Fruit fly (Drosophila melanogaster) whole organism, embryonic: ENCODE measurements around the gene serp.

Experiments
- CG10147 ChIP-seq: fragments of 200-800 bp; sonication (Bioruptor generic); optimal IDR thresholded peaks from 2 replicates; lab custom pipeline; 2019; ENCODE audit warnings: missing biosample characterization, mild to moderate bottlenecking, missing genetic modification characterization, moderate library complexity
- CG10274 ChIP-seq: fragments of 200-800 bp; sonication (Bioruptor generic); optimal IDR thresholded peaks from 3 replicates; lab custom pipeline; 2017; ENCODE audit warnings: missing biosample characterization, mild to moderate bottlenecking, missing genetic modification characterization
- CG12659 ChIP-seq: fragments of 200-800 bp; sonication (Bioruptor generic); optimal IDR thresholded peaks from 3 replicates; lab custom pipeline; 2017; ENCODE audit warnings: mild to moderate bottlenecking, missing biosample characterization, missing genetic modification reagents, missing genetic modification characterization
- CG12744 ChIP-seq: fragments of 200-800 bp; sonication (Bioruptor generic); optimal IDR thresholded peaks from 2 replicates; lab custom pipeline; 2016; ENCODE audit warnings: missing biosample characterization, missing genetic modification characterization
- CG13287 ChIP-seq: fragments of 200-800 bp; sonication (Bioruptor generic); IDR thresholded peaks from 2 replicates; pipeline ENCODE4 v1.3.6; 2022; ENCODE audit warnings: missing biosample characterization, missing genetic modification characterization; ENCODE audit not compliant: partially characterized antibody
- CG13624 ChIP-seq: fragments of 200-800 bp; sonication (Bioruptor generic); optimal IDR thresholded peaks from 2 replicates; lab custom pipeline; 2016; ENCODE audit warnings: missing biosample characterization, missing genetic modification characterization
- CG13775 ChIP-seq: fragments of 200-800 bp; sonication (Bioruptor generic); optimal IDR thresholded peaks from 3 replicates; lab custom pipeline; 2017; ENCODE audit warnings: missing biosample characterization, mild to moderate bottlenecking, missing genetic modification characterization
- CG14014 ChIP-seq: fragments of 200-800 bp; sonication (Bioruptor generic); IDR thresholded peaks from 2 replicates; pipeline ENCODE4 v1.3.6; 2022; ENCODE audit warnings: missing biosample characterization, missing genetic modification characterization
- CG15601 ChIP-seq: fragments of 200-800 bp; sonication (Bioruptor generic); optimal IDR thresholded peaks from 3 replicates; lab custom pipeline; 2019; ENCODE audit warnings: missing biosample characterization, mild to moderate bottlenecking, missing genetic modification characterization, moderate library complexity
- CG1602 ChIP-seq: fragments of 200-800 bp; sonication (Bioruptor generic); optimal IDR thresholded peaks from 3 replicates; lab custom pipeline; 2016; ENCODE audit warnings: missing biosample characterization, missing genetic modification characterization
- CG16863 ChIP-seq: fragments of 200-800 bp; sonication (Bioruptor generic); optimal IDR thresholded peaks from 3 replicates; lab custom pipeline; 2016; ENCODE audit warnings: missing biosample characterization, missing genetic modification characterization
- CG17612 ChIP-seq: fragments of 200-800 bp; sonication (Bioruptor generic); IDR thresholded peaks from 2 replicates; pipeline ENCODE4 v1.3.6; 2022; ENCODE audit warnings: missing biosample characterization, missing genetic modification characterization
- CG30020 ChIP-seq: fragments of 200-800 bp; optimal IDR thresholded peaks from 2 replicates; lab custom pipeline; 2019; ENCODE audit warnings: missing biosample characterization, mild to moderate bottlenecking, missing genetic modification characterization, moderate library complexity
- CG6654 ChIP-seq: fragments of 200-800 bp; sonication (Bioruptor generic); optimal IDR thresholded peaks from 2 replicates; lab custom pipeline; 2017; ENCODE audit warnings: missing biosample characterization, mild to moderate bottlenecking, missing genetic modification characterization
- CG7271 ChIP-seq: fragments of 200-800 bp; sonication (Bioruptor generic); optimal IDR thresholded peaks from 2 replicates; lab custom pipeline; 2018; ENCODE audit warnings: missing biosample characterization, mild to moderate bottlenecking, missing genetic modification characterization, moderate library complexity
- CG7839 ChIP-seq: fragments of 200-800 bp; sonication (Bioruptor generic); optimal IDR thresholded peaks from 3 replicates; lab custom pipeline; 2018; ENCODE audit warnings: missing biosample characterization, mild to moderate bottlenecking, missing genetic modification characterization, moderate library complexity
- CHES-1-like ChIP-seq: fragments of 200-800 bp; sonication (Bioruptor generic); optimal IDR thresholded peaks from 2 replicates; lab custom pipeline; 2016; ENCODE audit warnings: missing biosample characterization, missing genetic modification characterization
- CoRest ChIP-seq: fragments of 200-800 bp; sonication (Bioruptor generic); optimal IDR thresholded peaks from 3 replicates; lab custom pipeline; 2018; ENCODE audit warnings: missing biosample characterization, mild to moderate bottlenecking, missing genetic modification characterization, moderate library complexity
- D19B ChIP-seq: fragments of 200-800 bp; sonication (Bioruptor generic); optimal IDR thresholded peaks from 2 replicates; lab custom pipeline; 2017; ENCODE audit warnings: missing biosample characterization, mild to moderate bottlenecking, missing genetic modification characterization
- Dbx ChIP-seq: fragments of 200-800 bp; sonication (Bioruptor generic); IDR thresholded peaks from 3 replicates; pipeline ENCODE4 v1.3.6; 2022; ENCODE audit warnings: missing biosample characterization, missing genetic modification characterization
- Dip2 ChIP-seq: fragments of 200-800 bp; sonication (Bioruptor generic); IDR thresholded peaks from 2 replicates; pipeline ENCODE4 v1.3.6; 2022; ENCODE audit warnings: missing biosample characterization, missing genetic modification characterization
- Hmr ChIP-seq: fragments of 200-800 bp; sonication (Bioruptor generic); optimal IDR thresholded peaks from 3 replicates; lab custom pipeline; 2017; ENCODE audit warnings: mild to moderate bottlenecking, missing biosample characterization, missing genetic modification reagents, missing genetic modification characterization
- Mad ChIP-seq: fragments of 200-800 bp; sonication (Bioruptor generic); optimal IDR thresholded peaks from 2 replicates; lab custom pipeline; 2016; ENCODE audit warnings: missing biosample characterization, missing genetic modification characterization
- NFAT ChIP-seq: fragments of 200-800 bp; sonication (Bioruptor generic); IDR thresholded peaks from 2 replicates; pipeline ENCODE4 v1.3.6; 2022; ENCODE audit warnings: missing biosample characterization, missing genetic modification characterization
- Nf-YC ChIP-seq: fragments of 200-800 bp; optimal IDR thresholded peaks from 3 replicates; lab custom pipeline; 2019; ENCODE audit warnings: missing biosample characterization, mild to moderate bottlenecking, missing genetic modification characterization, moderate library complexity
- Oaz ChIP-seq: fragments of 200-800 bp; sonication (Bioruptor generic); IDR thresholded peaks from 2 replicates; pipeline ENCODE4 v1.3.6; 2022; ENCODE audit warnings: missing biosample characterization, missing genetic modification characterization
- Rx ChIP-seq: fragments of 200-800 bp; sonication (Bioruptor generic); IDR thresholded peaks from 2 replicates; pipeline ENCODE4 v1.3.6; 2022; ENCODE audit warnings: missing biosample characterization, missing genetic modification characterization
- YL-1 ChIP-seq: fragments of 200-800 bp; sonication (Bioruptor generic); optimal IDR thresholded peaks from 3 replicates; lab custom pipeline; 2017; ENCODE audit warnings: missing biosample characterization, mild to moderate bottlenecking, missing genetic modification characterization
- bigmax ChIP-seq: fragments of 200-800 bp; sonication (Bioruptor generic); optimal IDR thresholded peaks from 2 replicates; lab custom pipeline; 2018; ENCODE audit warnings: missing biosample characterization, mild to moderate bottlenecking, missing genetic modification characterization
- cad ChIP-seq: fragments of >200 bp; optimal IDR thresholded peaks from 2 replicates; lab custom pipeline; 2017; ENCODE audit warnings: missing biosample characterization, missing genetic modification characterization
- chif ChIP-seq, 2 experiments: fragments of 200-800 bp; sonication (Bioruptor generic); optimal IDR thresholded peaks; 3 replicates each; lab custom pipeline; 2016; ENCODE audit warnings: missing biosample characterization in 2 of 2, missing genetic modification characterization in 2 of 2
- dan ChIP-seq: fragments of 200-800 bp; sonication (Bioruptor generic); IDR thresholded peaks from 2 replicates; pipeline ENCODE4 v1.3.6; 2022; ENCODE audit warnings: missing biosample characterization, missing genetic modification characterization
- emc ChIP-seq: fragments of 200-800 bp; sonication (Bioruptor generic); optimal IDR thresholded peaks from 2 replicates; lab custom pipeline; 2016; ENCODE audit warnings: missing biosample characterization, missing genetic modification characterization
- eve ChIP-seq, 2 experiments: fragments of >200 bp; optimal IDR thresholded peaks; 2 replicates each; lab custom pipeline; 2017; ENCODE audit warnings: missing biosample characterization in 2 of 2, missing genetic modification characterization in 2 of 2
- fd64A ChIP-seq: fragments of 200-800 bp; sonication (Bioruptor generic); optimal IDR thresholded peaks from 3 replicates; lab custom pipeline; 2018; ENCODE audit warnings: missing biosample characterization, mild to moderate bottlenecking, missing genetic modification characterization
- fd96Cb ChIP-seq: fragments of 200-800 bp; sonication (Bioruptor generic); optimal IDR thresholded peaks from 2 replicates; lab custom pipeline; 2018; ENCODE audit warnings: missing biosample characterization, mild to moderate bottlenecking, missing genetic modification characterization, moderate library complexity
- gcm ChIP-seq: fragments of 200-800 bp; sonication (Bioruptor generic); optimal IDR thresholded peaks from 2 replicates; lab custom pipeline; 2019; ENCODE audit warnings: missing biosample characterization, mild to moderate bottlenecking, missing genetic modification characterization, moderate library complexity
- gt ChIP-seq: fragments of 200-800 bp; sonication (Bioruptor generic); IDR thresholded peaks from 2 replicates; pipeline ENCODE4 v1.3.6; 2022; ENCODE audit warnings: missing biosample characterization, missing genetic modification characterization
- h ChIP-seq: fragments of >200 bp; optimal IDR thresholded peaks from 2 replicates; lab custom pipeline; 2017
- hbn ChIP-seq: fragments of 200-800 bp; sonication (Bioruptor generic); IDR thresholded peaks from 2 replicates; pipeline ENCODE4 v1.3.6; 2022; ENCODE audit warnings: missing biosample characterization, missing genetic modification characterization; ENCODE audit not compliant: partially characterized antibody
- her ChIP-seq: fragments of 200-800 bp; sonication (Bioruptor generic); optimal IDR thresholded peaks from 2 replicates; lab custom pipeline; 2016; ENCODE audit warnings: missing biosample characterization, missing genetic modification characterization
- lola ChIP-seq, 3 experiments: fragments of >200 bp in 2 of 3; fragments of 200-800 bp in 1 of 3; sonication (Bioruptor generic) in 1 of 3; optimal IDR thresholded peaks; 2 replicates each; lab custom pipeline; 2017 to 2019; ENCODE audit warnings: missing biosample characterization in 3 of 3, missing genetic modification characterization in 3 of 3, mild to moderate bottlenecking in 1 of 3, moderate library complexity in 1 of 3
- mam ChIP-seq: fragments of 200-800 bp; sonication (Bioruptor generic); optimal IDR thresholded peaks from 3 replicates; lab custom pipeline; 2016; ENCODE audit warnings: missing biosample characterization, missing genetic modification characterization
- ranshi ChIP-seq: fragments of 200-800 bp; sonication (Bioruptor generic); IDR thresholded peaks from 2 replicates; pipeline ENCODE4 v1.3.6; 2022; ENCODE audit warnings: missing biosample characterization, missing genetic modification characterization
- salm ChIP-seq: fragments of 200-800 bp; sonication (Bioruptor generic); optimal IDR thresholded peaks from 2 replicates; lab custom pipeline; 2018; ENCODE audit warnings: missing biosample characterization, mild to moderate bottlenecking, missing genetic modification characterization
- seq ChIP-seq: fragments of 200-800 bp; sonication (Bioruptor generic); IDR thresholded peaks from 2 replicates; pipeline ENCODE4 v1.3.6; 2022; ENCODE audit warnings: missing biosample characterization, missing genetic modification characterization
- so ChIP-seq: fragments of 200-800 bp; sonication (Bioruptor generic); IDR thresholded peaks from 3 replicates; pipeline ENCODE4 v1.3.6; 2022; ENCODE audit warnings: missing biosample characterization, missing genetic modification characterization
- tin ChIP-seq: fragments of 200-800 bp; sonication (Bioruptor generic); optimal IDR thresholded peaks from 3 replicates; lab custom pipeline; 2016; ENCODE audit warnings: missing biosample characterization, missing genetic modification characterization
- tup ChIP-seq: fragments of 200-800 bp; sonication (Bioruptor generic); optimal IDR thresholded peaks from 2 replicates; lab custom pipeline; 2016; ENCODE audit warnings: missing biosample characterization, mild to moderate bottlenecking, missing genetic modification characterization, moderate library complexity
- usp ChIP-seq: fragments of >200 bp; optimal IDR thresholded peaks from 2 replicates; lab custom pipeline; 2017; ENCODE audit warnings: missing biosample characterization, missing genetic modification characterization
- vnd ChIP-seq: fragments of 200-800 bp; sonication (Bioruptor generic); IDR thresholded peaks from 3 replicates; pipeline ENCODE4 v1.3.6; 2022; ENCODE audit warnings: missing biosample characterization, missing genetic modification characterization; ENCODE audit not compliant: partially characterized antibody

serp gene

DNA sequence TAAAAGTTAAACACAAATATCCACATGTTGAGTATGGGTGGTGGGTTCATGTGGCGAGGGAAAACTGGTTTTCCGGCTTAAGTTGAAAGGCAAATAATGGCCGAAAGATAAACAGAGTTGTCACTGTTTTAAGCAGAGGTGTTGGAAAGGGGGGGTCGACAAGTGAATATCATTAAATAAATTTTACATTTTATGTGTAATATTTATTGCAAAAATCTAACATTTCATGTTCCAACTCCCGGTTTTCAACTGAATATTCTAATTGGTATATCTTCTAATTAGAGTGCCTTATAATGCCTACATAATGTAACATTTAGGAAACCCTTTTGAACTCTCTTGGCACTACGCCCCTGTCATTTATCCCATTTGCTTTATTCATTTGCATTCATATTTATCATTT lies 51.9 kb downstream of the serp start (continued):
- TF ChIP-seq usp (no peak), cad (no peak), mam (GFP tag; lab: Kevin White, UChicago) (no peak), CG7271 (tag; lab: Kevin White, UChicago) (peak; percentile 35), CG13287 (no peak), CG10147 (GFP tag; lab: Kevin White, UChicago) (peak; percentile 34), Nf-YC (peak; percentile 22), Dbx (GFP tag; lab: Robert Waterston, UW) (no peak), CG13775 (GFP tag; lab: Kevin White, UChicago) (peak; percentile 25), CHES-1-like (GFP tag; lab: Kevin White, UChicago) (no peak), h (lab: Kevin White, UChicago) (no peak), CG10274 (GFP tag; lab: Kevin White, UChicago) (no peak), CG12744 (GFP tag; lab: Kevin White, UChicago) (no peak), tin (peak; percentile 26), NFAT (no peak), Mad (GFP tag; lab: Kevin White, UChicago) (peak; percentile 13), Oaz (GFP tag; lab: Robert Waterston, UW) (no peak), eve (GFP tag; optimal IDR thresholded peaks at IDR 0.05; lab: Kevin White, UChicago) (peak in 1 of 2 experiments; percentile 87), gt (GFP tag; lab: Robert Waterston, UW) (0 out of 2 replicates have a peak, but pooled peaks have one; percentile 18), fd64A (GFP tag; lab: Kevin White, UChicago) (peak; percentile 46), chif (GFP tag; optimal IDR thresholded peaks at IDR 0.05; lab: Kevin White, UChicago) (peak in 1 of 2 experiments; percentile 23), CoRest (peak; percentile 69), emc (no peak), CG15601 (tag; lab: Kevin White, UChicago) (peak; percentile 64), salm (tag; lab: Kevin White, UChicago) (peak; percentile 46), ranshi (GFP tag; lab: Robert Waterston, UW) (peak; percentile 12; the same call in 1 of the 2 replicates), Rx (GFP tag; lab: Robert Waterston, UW) (0 out of 2 replicates have a peak, but pooled peaks have one; percentile 15), CG30020 (peak; percentile 13), so (GFP tag; lab: Robert Waterston, UW) (peak; percentile 65; the same call in 1 of the 3 replicates), CG12659 (GFP tag; lab: Kevin White, UChicago) (peak; percentile 29), YL-1 (GFP tag; lab: Kevin White, UChicago) (no peak), CG16863 (GFP tag; lab: Kevin White, UChicago) (no peak), CG7839 (peak; percentile 68), dan (GFP tag; lab: Robert Waterston, UW) (no peak), lola (GFP tag; optimal IDR thresholded peaks at IDR 0.05; lab: Kevin White, UChicago) (peak in 1 of 3 experiments; percentile 67), CG17612 (GFP tag; lab: Robert Waterston, UW) (no peak), Dip2 (GFP tag; lab: Robert Waterston, UW) (no peak), CG13624 (peak; percentile 13), vnd (GFP tag; lab: Robert Waterston, UW) (no peak), seq (GFP tag; lab: Robert Waterston, UW) (0 out of 2 replicates have a peak, but pooled peaks have one; percentile 19), CG1602 (peak; percentile 42), hbn (no peak), D19B (GFP tag; lab: Kevin White, UChicago) (no peak), fd96Cb (tag; lab: Kevin White, UChicago) (peak; percentile 61), bigmax (GFP tag; lab: Kevin White, UChicago) (no peak), CG14014 (0 out of 2 replicates have a peak, but pooled peaks have one; percentile 48), tup (GFP tag; lab: Kevin White, UChicago) (no peak), Hmr (GFP tag; lab: Kevin White, UChicago) (peak; percentile 28), gcm (GFP tag; lab: Kevin White, UChicago) (peak; percentile 58), CG6654 (GFP tag; lab: Kevin White, UChicago) (no peak), her (GFP tag; lab: Kevin White, UChicago) (no peak)
